Worm (Caenorhabditis elegans): Measurements from ENCODE around the gene F53C3.6.

DNA sequence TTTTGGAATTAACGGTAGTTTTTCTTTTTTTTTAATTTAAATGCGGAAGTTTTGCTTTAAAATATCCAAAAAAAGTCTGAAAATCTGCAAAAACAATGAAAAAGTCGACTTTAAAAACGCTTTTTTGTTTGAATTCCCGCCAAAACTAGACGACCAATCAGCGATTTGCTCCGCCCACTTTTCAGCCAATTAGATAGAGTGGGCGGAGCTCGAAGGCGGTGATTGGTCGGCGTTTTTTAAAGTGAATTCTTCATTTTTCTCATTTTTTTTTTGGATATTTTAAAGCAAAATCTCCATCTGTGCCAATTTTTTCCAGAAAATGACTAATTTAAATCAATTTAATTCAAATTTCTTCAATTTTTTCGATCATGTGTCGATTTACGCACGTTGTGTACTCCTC lies 33.3 kb downstream of the F53C3.6 start:
- TF ChIP-seq him-1 (tag; optimal IDR thresholded peaks at IDR 0.05): no peak
- no peak for TF ChIP-seq dao-5 (tag; optimal IDR thresholded peaks at IDR 0.05)

Measured in whole organism, L4/young adult.